Worm (Caenorhabditis elegans): Measurements from ENCODE around the gene Y57G11C.28.

- TF ChIP-seq W03F9.2 (tag; optimal IDR thresholded peaks at IDR 0.05), result no peak
- no peak for TF ChIP-seq dao-5 (tag; optimal IDR thresholded peaks at IDR 0.05)
- TF ChIP-seq him-1 (tag; optimal IDR thresholded peaks at IDR 0.05), result no peak
Observed at ce11 chrIV:14929421-14929820, at the start of gene Y57G11C.28.

All from whole organism, L4/young adult.